Worm (Caenorhabditis elegans): ENCODE measurements around the gene Y17G7B.23.

The Y17G7B.23 gene

ce11 chrII:12008772-12009171 lies 9.8 kb downstream of the Y17G7B.23 start, which contains the start of gene glb-29:
Gene glb-29, plus strand, starts transcription at chrII:12009072.
- TF ChIP-seq dmd-4 (tag; optimal IDR thresholded peaks at IDR 0.05) = no peak
- no peak for TF ChIP-seq ceh-82 (tag; optimal IDR thresholded peaks at IDR 0.05)
- TF ChIP-seq sem-4 (tag; optimal IDR thresholded peaks at IDR 0.05) = no peak
- TF ChIP-seq aly-2 (tag; optimal IDR thresholded peaks at IDR 0.05) = no peak
- no peak for TF ChIP-seq mab-5 (tag; optimal IDR thresholded peaks at IDR 0.05)
- no peak for TF ChIP-seq zag-1 (tag; optimal IDR thresholded peaks at IDR 0.05)
- no peak for TF ChIP-seq skn-1 (tag; optimal IDR thresholded peaks at IDR 0.05)
- no peak for TF ChIP-seq nhr-25 (tag; optimal IDR thresholded peaks at IDR 0.05)
- TF ChIP-seq gmeb-1 (tag; optimal IDR thresholded peaks at IDR 0.05) = no peak
- no peak for TF ChIP-seq ceh-16 (tag; optimal IDR thresholded peaks at IDR 0.05)
- no peak for TF ChIP-seq elt-1 (tag; optimal IDR thresholded peaks at IDR 0.05)
- no peak for TF ChIP-seq unc-39 (tag; optimal IDR thresholded peaks at IDR 0.05)
- no peak for TF ChIP-seq ZK546.5 (tag; optimal IDR thresholded peaks at IDR 0.05)
- no peak for TF ChIP-seq nhr-23 (tag; optimal IDR thresholded peaks at IDR 0.05)
- TF ChIP-seq lsy-2 (tag; optimal IDR thresholded peaks at IDR 0.05) = no peak
- no peak for TF ChIP-seq ztf-1 (GFP tag; conservative IDR thresholded peaks at IDR 0.05)
- no peak for TF ChIP-seq lin-11 (tag; optimal IDR thresholded peaks at IDR 0.05)
- TF ChIP-seq nhr-11 (tag; optimal IDR thresholded peaks at IDR 0.05) = no peak
- no peak for TF ChIP-seq R02D3.7 (tag; optimal IDR thresholded peaks at IDR 0.05)

- peak; percentile 38 to 80 for TF ChIP-seq lsy-2 (tag; optimal IDR thresholded peaks at IDR 0.05)
- TF ChIP-seq unc-55 (GFP tag; optimal IDR thresholded peaks at IDR 0.05) = peak; percentile 16
- no peak for TF ChIP-seq sma-9 (GFP tag; optimal IDR thresholded peaks at IDR 0.05)
- TF ChIP-seq sma-9 (tag; optimal IDR thresholded peaks at IDR 0.05) = no peak
Observed at ce11 chrII:12023315-12023878, 24.4 kb downstream of the Y17G7B.23 start, which contains the start of gene Y17G7B.12. Gene Y17G7B.12, plus strand, starts transcription at chrII:12023861.

ce11 chrII:12027697-12028245 lies 28.8 kb downstream of the Y17G7B.23 start, which contains the start of gene Y17G7B.8:
Gene Y17G7B.8, minus strand, starts transcription at chrII:12027747.
- TF ChIP-seq fos-1 (tag; optimal IDR thresholded peaks at IDR 0.05) (peak; percentile 98), crh-2 (tag; optimal IDR thresholded peaks at IDR 0.05) (peak; percentile 69), ceh-82 (tag; optimal IDR thresholded peaks at IDR 0.05) (no peak), unc-39 (tag; optimal IDR thresholded peaks at IDR 0.05) (no peak), dmd-4 (tag; optimal IDR thresholded peaks at IDR 0.05) (no peak), ZK546.5 (tag; optimal IDR thresholded peaks at IDR 0.05) (no peak), gmeb-1 (tag; optimal IDR thresholded peaks at IDR 0.05) (peak; percentile 22), nhr-21 (tag; optimal IDR thresholded peaks at IDR 0.05) (no peak), mdl-1 (tag; optimal IDR thresholded peaks at IDR 0.05) (no peak)

ce11 chrII:12028707-12029106 lies 29.7 kb downstream of the Y17G7B.23 start:
- TF ChIP-seq mab-5 (tag; optimal IDR thresholded peaks at IDR 0.05) (no peak), nhr-10 (tag; optimal IDR thresholded peaks at IDR 0.05) (no peak), ceh-16 (tag; optimal IDR thresholded peaks at IDR 0.05) (no peak), aly-2 (tag; optimal IDR thresholded peaks at IDR 0.05) (no peak)

ce11 chrII:12036075-12036474 lies 37.1 kb downstream of the Y17G7B.23 start:
- TF ChIP-seq elt-1 (tag; optimal IDR thresholded peaks at IDR 0.05) (no peak), Y55F3AM.14 (GFP tag; optimal IDR thresholded peaks at IDR 0.05) (no peak), peb-1 (tag; optimal IDR thresholded peaks at IDR 0.05) (no peak), mab-5 (tag; optimal IDR thresholded peaks at IDR 0.05) (no peak), fos-1 (tag; optimal IDR thresholded peaks at IDR 0.05) (no peak), skn-1 (tag; optimal IDR thresholded peaks at IDR 0.05) (no peak), nhr-10 (tag; optimal IDR thresholded peaks at IDR 0.05) (no peak), lin-39 (tag; optimal IDR thresholded peaks at IDR 0.05) (no peak)

- TF ChIP-seq ztf-4 (tag; optimal IDR thresholded peaks at IDR 0.05) (no peak), ama-1 (optimal IDR thresholded peaks at IDR 0.05) (peak; percentile 13), Y55F3AM.14 (GFP tag; optimal IDR thresholded peaks at IDR 0.05) (no peak), unc-39 (tag; optimal IDR thresholded peaks at IDR 0.05) (no peak), dmd-4 (tag; optimal IDR thresholded peaks at IDR 0.05) (no peak)
Observed at ce11 chrII:12036516-12036915, 37.5 kb downstream of the Y17G7B.23 start, which contains the start of gene cyn-16. Gene cyn-16, minus strand, starts transcription at chrII:12036742.

Measured in whole organism, L2 larva.